Worm (Caenorhabditis elegans) whole organism, L1 larva: ENCODE measurements around the gene eif-2Balpha.

Experiments
- C34B4.2 ChIP-seq: sonication (generic microtip); optimal IDR thresholded peaks from 2 replicates; lab custom pipeline; 2017; ENCODE audit warnings: mild to moderate bottlenecking, missing genetic modification characterization, missing compliant biosample characterization
- ceh-63 ChIP-seq: fragments of 200-800 bp; sonication (Bioruptor generic); optimal IDR thresholded peaks from 2 replicates; lab custom pipeline; 2018; ENCODE audit warnings: mild to moderate bottlenecking, missing genetic modification characterization, missing compliant biosample characterization
- ceh-8 ChIP-seq: fragments of 200-800 bp; sonication (Bioruptor generic); optimal IDR thresholded peaks from 2 replicates; lab custom pipeline; 2018; ENCODE audit warnings: mild to moderate bottlenecking, missing genetic modification characterization, moderate library complexity, missing compliant biosample characterization
- efl-1 ChIP-seq, 4 experiments: fragments of 150-350 bp; optimal IDR thresholded peaks in 3 of 4; peaks in 1 of 4; 1 replicate in 1 of 4; 2 replicates in 3 of 4; lab custom pipeline; 2014; ENCODE audit warnings: missing biosample characterization in 2 of 4, missing genetic modification characterization in 2 of 4, missing genetic modification reagents in 2 of 4
- elt-2 ChIP-seq: sonication (generic microtip); optimal IDR thresholded peaks from 2 replicates; lab custom pipeline; 2016; ENCODE audit warnings: missing genetic modification characterization, mild to moderate bottlenecking, inconsistent platforms, missing compliant biosample characterization, missing genetic modification reagents
- elt-3 ChIP-seq, 6 experiments: fragments of 150-350 bp in 1 of 6; sonication (generic microtip); optimal IDR thresholded peaks; 2 replicates each; lab custom pipeline; 2017 to 2018; ENCODE audit warnings: missing biosample characterization in 6 of 6, missing genetic modification characterization in 6 of 6, inconsistent platforms in 1 of 6
- ets-5 ChIP-seq: fragments of 200-800 bp; sonication (Bioruptor generic); IDR thresholded peaks from 2 replicates; pipeline ENCODE4 v1.3.6; 2022; ENCODE audit warnings: missing genetic modification characterization, missing compliant biosample characterization
- fkh-4 ChIP-seq: sonication (generic microtip); optimal IDR thresholded peaks from 2 replicates; lab custom pipeline; 2016; ENCODE audit warnings: missing compliant biosample characterization, missing genetic modification characterization, borderline replicate concordance
- fkh-8 ChIP-seq: sonication (generic microtip); optimal IDR thresholded peaks from 2 replicates; lab custom pipeline; 2016; ENCODE audit warnings: mild to moderate bottlenecking, missing genetic modification characterization, missing compliant biosample characterization
- hlh-4 ChIP-seq: sonication (generic microtip); optimal IDR thresholded peaks from 2 replicates; lab custom pipeline; 2016; ENCODE audit warnings: mild to moderate bottlenecking, missing genetic modification characterization, missing compliant biosample characterization
- irx-1 ChIP-seq: sonication (generic microtip); optimal IDR thresholded peaks from 2 replicates; lab custom pipeline; 2016; ENCODE audit warnings: missing genetic modification characterization, missing compliant biosample characterization
- jun-1 ChIP-seq: fragments of 150-350 bp; optimal IDR thresholded peaks from 2 replicates; lab custom pipeline; 2014; ENCODE audit warnings: missing biosample characterization, missing genetic modification reagents, missing genetic modification characterization
- lin-14 ChIP-seq: fragments of 200-800 bp; sonication (Bioruptor generic); optimal IDR thresholded peaks from 2 replicates; lab custom pipeline; 2018; ENCODE audit warnings: mild to moderate bottlenecking, missing genetic modification characterization, moderate library complexity, missing compliant biosample characterization
- lin-35 ChIP-seq, 2 experiments: fragments of 150-350 bp; optimal IDR thresholded peaks; 2 replicates each; lab custom pipeline; 2014; ENCODE audit warnings: missing biosample characterization in 2 of 2, missing genetic modification characterization in 2 of 2, missing genetic modification reagents in 2 of 2
- lsy-2 ChIP-seq, 2 experiments: fragments of 150-350 bp; optimal IDR thresholded peaks; 2 replicates each; lab custom pipeline; 2014; ENCODE audit warnings: missing biosample characterization in 2 of 2, missing genetic modification characterization in 2 of 2
- mab-9 ChIP-seq: fragments of 200-800 bp; sonication (Bioruptor generic); IDR thresholded peaks from 2 replicates; pipeline ENCODE4 v1.3.6; 2022; ENCODE audit warnings: missing genetic modification reagents, missing genetic modification characterization, missing compliant biosample characterization
- mdl-1 ChIP-seq, 2 experiments: fragments of 150-350 bp; optimal IDR thresholded peaks; 2 replicates each; lab custom pipeline; 2014 to 2017; ENCODE audit warnings: missing biosample characterization in 2 of 2, missing genetic modification characterization in 2 of 2, inconsistent platforms in 1 of 2
- mef-2 ChIP-seq: fragments of 150-350 bp; optimal IDR thresholded peaks from 2 replicates; lab custom pipeline; 2014; ENCODE audit warnings: missing biosample characterization, missing genetic modification characterization
- nhr-20 ChIP-seq: sonication (generic microtip); optimal IDR thresholded peaks from 2 replicates; lab custom pipeline; 2016; ENCODE audit warnings: mild to moderate bottlenecking, missing genetic modification characterization, missing compliant biosample characterization
- nhr-47 ChIP-seq: sonication (generic microtip); optimal IDR thresholded peaks from 2 replicates; lab custom pipeline; 2016; ENCODE audit warnings: mild to moderate bottlenecking, missing genetic modification characterization, moderate library complexity, missing compliant biosample characterization
- nhr-71 ChIP-seq: sonication (generic microtip); optimal IDR thresholded peaks from 2 replicates; lab custom pipeline; 2016; ENCODE audit warnings: mild to moderate bottlenecking, missing genetic modification characterization, moderate library complexity, missing compliant biosample characterization
- nhr-77 ChIP-seq: fragments of 150-350 bp; optimal IDR thresholded peaks from 2 replicates; lab custom pipeline; 2014; ENCODE audit warnings: missing biosample characterization, missing genetic modification characterization
- nhr-84 ChIP-seq: sonication (generic microtip); optimal IDR thresholded peaks from 2 replicates; lab custom pipeline; 2017; ENCODE audit warnings: missing biosample characterization, missing genetic modification characterization
- nhr-85 ChIP-seq: sonication (generic microtip); peaks from one replicate; lab custom pipeline; 2016; ENCODE audit warnings: missing genetic modification characterization, inconsistent platforms, missing compliant biosample characterization
- pag-3 ChIP-seq: sonication (generic microtip); optimal IDR thresholded peaks from 2 replicates; lab custom pipeline; 2017; ENCODE audit warnings: missing genetic modification characterization, mild to moderate bottlenecking, missing compliant biosample characterization, antibody characterized with exemption, borderline replicate concordance; ENCODE audit not compliant: insufficient read depth
- rnt-1 ChIP-seq: sonication (generic microtip); optimal IDR thresholded peaks from 2 replicates; lab custom pipeline; 2016; ENCODE audit warnings: mild to moderate bottlenecking, missing genetic modification characterization, moderate library complexity, missing compliant biosample characterization
- snpc-4 ChIP-seq: fragments of 150-350 bp; optimal IDR thresholded peaks from 2 replicates; lab custom pipeline; 2014; ENCODE audit warnings: missing biosample characterization, missing genetic modification characterization
- sup-37 ChIP-seq: fragments of 200-800 bp; sonication (Bioruptor generic); optimal IDR thresholded peaks from 2 replicates; lab custom pipeline; 2018; ENCODE audit warnings: mild to moderate bottlenecking, missing genetic modification characterization, missing compliant biosample characterization
- tbx-2 ChIP-seq: sonication (generic microtip); optimal IDR thresholded peaks from 2 replicates; lab custom pipeline; 2016; ENCODE audit warnings: missing genetic modification characterization, missing compliant biosample characterization
- tlp-1 ChIP-seq: fragments of 150-350 bp; optimal IDR thresholded peaks from 2 replicates; lab custom pipeline; 2014; ENCODE audit warnings: missing biosample characterization, missing genetic modification characterization
- unc-98 ChIP-seq: fragments of 200-800 bp; sonication (Bioruptor generic); IDR thresholded peaks from 2 replicates; pipeline ENCODE4 v1.3.6; 2022; ENCODE audit warnings: missing genetic modification characterization, missing compliant biosample characterization
- zag-1 ChIP-seq: fragments of 150-350 bp; optimal IDR thresholded peaks from 2 replicates; lab custom pipeline; 2014; ENCODE audit warnings: missing biosample characterization, missing genetic modification characterization
- zip-4 ChIP-seq: fragments of 200-800 bp; sonication (Bioruptor generic); optimal IDR thresholded peaks from 2 replicates; lab custom pipeline; 2018; ENCODE audit warnings: mild to moderate bottlenecking, missing genetic modification characterization, moderate library complexity, missing compliant biosample characterization

Gene eif-2Balpha

DNA sequence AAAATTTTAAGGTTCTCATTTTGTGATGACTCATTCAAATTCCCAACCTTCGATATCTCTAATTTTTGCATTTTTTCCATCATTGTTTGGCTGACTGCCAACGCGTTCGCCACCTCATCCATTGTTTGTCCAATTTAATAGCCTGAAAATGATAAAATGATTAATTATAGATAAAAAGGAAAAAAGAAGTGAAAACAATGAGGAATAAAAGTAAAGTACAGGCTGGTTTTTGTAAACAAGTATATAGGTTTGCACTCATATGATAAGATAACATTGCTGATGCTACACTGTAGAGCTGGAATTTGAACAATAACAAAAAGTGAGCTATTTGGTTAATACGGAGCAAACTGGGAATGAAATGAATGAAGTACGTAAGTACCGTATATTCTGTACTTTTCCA, 39.3 kb downstream of the eif-2Balpha start, which contains the start of gene C48B4.3:
Gene C48B4.3 (minus strand): TSS at position 149 of the 400 bp plus-strand sequence.
- no peak for TF ChIP-seq efl-1 (optimal IDR thresholded peaks at IDR 0.05; lab: Kevin White, UChicago)
- no peak for TF ChIP-seq efl-1 (GFP tag; optimal IDR thresholded peaks at IDR 0.05 in 1 of 2; lab: Kevin White, UChicago)
- peak; percentile 6 for TF ChIP-seq elt-2 (tag; lab: Kevin White, UChicago)
- TF ChIP-seq, all 84 proteins: peak for 1

DNA sequence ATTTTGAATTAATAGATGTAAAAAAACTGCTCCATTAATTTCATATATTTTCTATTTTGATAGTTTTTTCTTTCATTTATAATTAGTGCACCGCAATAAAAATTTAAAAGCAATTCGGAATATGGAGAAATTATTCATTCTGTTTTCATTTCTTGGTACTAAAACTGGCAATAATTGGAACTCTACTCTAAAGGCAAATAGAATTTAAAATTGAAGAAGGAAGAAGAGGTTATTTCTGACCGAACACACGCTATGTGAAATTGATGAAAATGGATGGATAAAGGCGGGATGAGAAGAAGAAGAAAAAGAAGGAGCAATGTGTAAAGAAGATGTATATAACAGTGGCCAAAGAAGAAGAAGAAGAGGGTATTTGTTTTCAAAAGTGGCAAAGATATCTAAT, 40.3 kb downstream of the eif-2Balpha start:
- TF ChIP-seq ceh-63 (GFP tag; lab: Kevin White, UChicago) (no peak), sup-37 (GFP tag; lab: Kevin White, UChicago) (no peak), lin-35 (GFP tag; optimal IDR thresholded peaks at IDR 0.05; lab: Kevin White, UChicago) (no peak), unc-98 (GFP tag; lab: Robert Waterston, UW) (no peak), mef-2 (no peak), mab-9 (GFP tag; lab: Robert Waterston, UW) (no peak), tbx-2 (no peak), tlp-1 (no peak), ceh-8 (GFP tag; lab: Kevin White, UChicago) (no peak), fkh-4 (tag; lab: Kevin White, UChicago) (no peak), nhr-85 (tag; lab: Kevin White, UChicago) (no peak), rnt-1 (no peak), snpc-4 (tag; lab: Kevin White, UChicago) (no peak), C34B4.2 (tag; lab: Kevin White, UChicago) (no peak)
- TF ChIP-seq, all 84 proteins: peak for 0

DNA sequence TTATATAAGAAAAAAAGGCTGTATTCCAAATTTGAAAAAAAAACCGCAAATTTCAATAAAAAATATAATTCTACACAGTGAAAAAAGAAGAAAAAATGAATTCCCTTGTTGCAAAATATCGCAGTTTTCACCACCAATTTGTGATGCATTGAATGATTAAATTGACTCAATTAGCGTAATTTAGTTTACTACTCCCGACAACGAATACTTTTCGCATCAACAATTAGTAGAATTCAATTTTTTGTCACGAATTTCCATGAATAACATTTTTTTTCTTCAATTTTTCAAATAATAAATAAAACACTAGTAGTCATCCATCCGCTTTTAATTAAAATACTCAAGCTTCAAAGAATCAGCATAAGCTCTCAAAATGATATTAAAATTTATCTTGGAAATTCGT, 42.4 kb downstream of the eif-2Balpha start:
- TF ChIP-seq lin-14 (GFP tag; lab: Kevin White, UChicago) (peak; percentile 72), ceh-8 (GFP tag; lab: Kevin White, UChicago) (peak; percentile 94), nhr-20 (no peak), lsy-2 (tag; optimal IDR thresholded peaks at IDR 0.05; lab: Kevin White, UChicago) (peak; percentile 5 to 29), fkh-8 (tag; lab: Kevin White, UChicago) (peak; percentile 38), elt-3 (tag; optimal IDR thresholded peaks at IDR 0.05; lab: Kevin White, UChicago) (no peak), nhr-77 (no peak), sup-37 (GFP tag; lab: Kevin White, UChicago) (no peak), mdl-1 (tag; optimal IDR thresholded peaks at IDR 0.05; lab: Kevin White, UChicago) (no peak), jun-1 (tag; lab: Kevin White, UChicago) (no peak), nhr-71 (tag; lab: Kevin White, UChicago) (peak; percentile 52), zag-1 (tag; lab: Kevin White, UChicago) (peak; percentile 6), lin-35 (GFP tag; optimal IDR thresholded peaks at IDR 0.05; lab: Kevin White, UChicago) (no peak), pag-3 (no peak), irx-1 (tag; lab: Kevin White, UChicago) (no peak), nhr-84 (tag; lab: Kevin White, UChicago) (no peak), nhr-47 (tag; lab: Kevin White, UChicago) (peak; percentile 36), hlh-4 (tag; lab: Kevin White, UChicago) (no peak)

DNA sequence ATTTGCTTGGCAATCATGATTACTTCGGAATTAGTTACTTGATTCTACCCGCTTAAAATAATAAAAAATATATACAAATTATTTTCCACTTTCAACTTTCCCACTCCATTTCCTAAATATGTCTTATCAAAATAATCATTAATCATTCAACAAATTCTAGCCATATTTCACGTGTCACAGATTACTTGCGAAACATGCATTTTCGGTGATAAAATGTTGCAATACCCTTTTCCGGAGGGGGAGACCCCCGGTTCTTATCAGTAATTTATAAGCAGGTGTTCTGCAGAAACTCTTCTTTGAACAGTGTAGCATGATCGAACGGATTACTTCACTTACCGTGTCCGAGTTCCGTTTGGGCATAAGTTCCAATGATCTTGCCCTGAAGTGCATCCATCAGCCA, 47.3 kb downstream of the eif-2Balpha start:
- TF ChIP-seq mdl-1 (tag; optimal IDR thresholded peaks at IDR 0.05; lab: Kevin White, UChicago): peak in 1 of 2 experiments; percentile 2
- TF ChIP-seq elt-2 (tag; lab: Kevin White, UChicago): peak; percentile 83
- TF ChIP-seq ets-5: no peak

DNA sequence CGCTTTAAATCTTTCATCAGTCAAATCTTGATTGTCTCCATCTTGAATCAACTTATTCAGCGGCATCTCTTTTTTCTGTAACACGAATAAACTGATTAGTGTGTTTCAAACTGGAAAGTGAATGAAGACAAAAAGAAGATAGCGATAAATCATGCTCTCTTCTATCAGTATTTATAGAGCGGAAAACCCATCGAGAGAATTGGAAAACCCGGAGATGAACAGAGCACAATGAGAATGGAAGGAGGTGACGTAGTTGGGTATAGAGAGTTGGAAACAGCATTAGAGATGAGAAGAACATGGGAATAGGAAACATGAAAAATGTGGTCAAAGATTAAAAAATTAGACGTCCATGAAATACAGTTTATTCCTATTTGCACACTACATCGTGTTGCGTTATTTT, 49.2 kb downstream of the eif-2Balpha start, which contains the start of gene acox-1.5:
Gene acox-1.5 (minus strand): TSS at position 75 of the 400 bp plus-strand sequence.
- TF ChIP-seq zip-4 (GFP tag; lab: Kevin White, UChicago) (no peak), elt-2 (tag; lab: Kevin White, UChicago) (peak; percentile 35), hlh-4 (tag; lab: Kevin White, UChicago) (no peak)
- TF ChIP-seq, all 84 proteins: peak for 1
